Fruit fly (Drosophila melanogaster): ENCODE measurements around the gene CG7548.
A peak's percentile ranks its signal among the peaks of the same experiment; 100 is the strongest.
"Not testable (repeated sequence)": the region's sequence is repeated elsewhere in the genome, so short reads cannot be mapped to it uniquely, and the experiment has no call there.

Gene CG7548

dm6 chr3L:7520619-7521018 is 14.6 kb upstream of the CG7548 start:
- TF ChIP-seq CTCF (optimal IDR thresholded peaks at IDR 0.05) (no peak), CG8478 (optimal IDR thresholded peaks at IDR 0.05) (no peak)

DNA sequence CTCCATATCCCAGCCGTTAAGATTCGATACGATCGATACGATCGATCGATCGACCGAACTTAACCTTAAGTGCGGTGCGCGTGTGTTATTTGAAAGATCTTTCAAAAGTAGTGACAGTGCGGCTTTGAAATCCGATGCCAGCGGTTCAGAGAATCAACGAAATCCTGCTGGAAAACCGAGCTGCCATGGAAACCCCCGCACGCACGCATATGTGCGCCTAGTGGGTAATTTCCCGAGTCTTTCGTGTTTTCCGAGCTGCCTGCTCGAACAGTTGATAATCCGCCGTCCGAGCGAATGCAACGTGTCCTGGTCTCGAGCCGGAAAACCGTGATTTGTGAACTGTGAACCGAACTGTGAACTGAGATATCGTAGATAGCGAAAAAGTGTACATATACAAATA is 13.2 kb upstream of the CG7548 start:
- TF ChIP-seq CG8478 (optimal IDR thresholded peaks at IDR 0.05) (no peak), CTCF (optimal IDR thresholded peaks at IDR 0.05) (no peak)

DNA sequence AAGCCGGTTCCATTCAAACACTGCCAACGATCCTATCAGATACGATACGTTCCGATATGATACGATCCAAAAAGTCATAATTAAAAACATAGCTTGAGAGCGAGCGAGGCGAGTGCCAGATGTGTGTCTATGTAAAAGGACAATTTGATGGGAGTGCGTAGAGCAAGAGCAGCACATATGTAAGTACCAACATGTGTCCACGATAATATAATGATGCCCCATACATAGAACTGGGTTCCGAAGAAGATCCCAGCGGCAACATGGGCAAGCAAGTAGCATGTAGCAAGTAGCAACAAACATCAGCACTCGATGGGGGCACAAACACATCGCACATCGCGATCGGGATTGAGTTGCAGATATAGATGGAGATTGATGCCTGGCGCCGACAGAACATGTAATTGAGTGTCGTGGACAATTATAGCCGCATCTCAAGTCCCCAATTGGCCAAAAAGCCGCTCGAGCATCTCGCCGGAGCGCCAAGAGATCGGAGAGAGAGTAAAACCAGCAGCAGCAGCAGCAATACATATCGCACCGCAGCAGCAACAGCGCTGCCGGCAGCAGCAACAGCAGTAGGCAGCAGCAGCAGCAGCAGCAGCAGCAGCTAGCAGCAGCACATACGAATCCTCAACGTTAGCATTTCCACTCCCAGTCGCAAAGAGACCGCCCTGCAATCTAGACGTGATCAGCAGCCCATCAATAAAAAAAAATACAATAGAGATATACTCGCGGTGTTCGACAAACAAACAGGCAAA is 12.5 kb upstream of the CG7548 start, which contains the start of gene ltl:
TSS of gene ltl (plus strand) at position 647 of the 752 bp plus-strand sequence.
- TF ChIP-seq CG8478 (optimal IDR thresholded peaks at IDR 0.05), result no peak
- TF ChIP-seq CTCF (optimal IDR thresholded peaks at IDR 0.05), result no peak

dm6 chr3L:7510414-7511384 is 4.7 kb upstream of the CG7548 start, which contains the start of gene CG7546:
TSS of gene CG7546 (plus strand) at chr3L:7510986.
- TF ChIP-seq CG8478 (optimal IDR thresholded peaks at IDR 0.05), result no peak
- TF ChIP-seq CTCF (optimal IDR thresholded peaks at IDR 0.05), result peak in 1 of 2 experiments; percentile 49

- TF ChIP-seq CTCF, CG8478 (optimal IDR thresholded peaks at IDR 0.05): not testable (repeated sequence)
These were observed 7.3 kb downstream of the CG7548 start, which contains the start of gene CG8539 for dm6 chr3L:7498731-7499130. TSS of gene CG8539 (minus strand) at chr3L:7498831.

- TF ChIP-seq CTCF (optimal IDR thresholded peaks at IDR 0.05) (no peak), CG8478 (optimal IDR thresholded peaks at IDR 0.05) (no peak)
These were observed 9.9 kb downstream of the CG7548 start, which contains the start of gene Cyp4d8 for dm6 chr3L:7496097-7496496. TSS of gene Cyp4d8 (minus strand) at chr3L:7496197.

DNA sequence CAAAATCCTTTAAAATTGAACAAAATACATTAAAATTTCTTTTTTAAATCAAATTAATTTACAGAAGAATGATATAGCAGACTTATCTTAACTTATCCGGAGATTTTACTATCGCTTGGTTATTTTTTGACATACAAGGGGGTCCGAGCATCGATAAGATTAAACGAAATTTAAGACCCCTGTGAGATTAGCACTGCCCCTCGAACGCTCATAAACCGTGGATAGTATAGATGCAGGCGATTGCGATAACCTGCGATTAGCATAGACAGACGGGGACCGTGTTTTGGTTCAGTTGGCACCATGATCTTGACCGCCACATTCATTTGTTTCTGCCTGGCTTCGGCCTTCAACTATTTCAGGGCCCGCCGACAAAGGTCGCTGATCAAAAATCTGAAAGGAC is 14.5 kb downstream of the CG7548 start, which contains the start of gene Cyp316a1:
TSS of gene Cyp316a1 (plus strand) at position 301 of the 400 bp plus-strand sequence.
- TF ChIP-seq CG8478 (optimal IDR thresholded peaks at IDR 0.05) (no peak), CTCF (optimal IDR thresholded peaks at IDR 0.05) (no peak)

DNA sequence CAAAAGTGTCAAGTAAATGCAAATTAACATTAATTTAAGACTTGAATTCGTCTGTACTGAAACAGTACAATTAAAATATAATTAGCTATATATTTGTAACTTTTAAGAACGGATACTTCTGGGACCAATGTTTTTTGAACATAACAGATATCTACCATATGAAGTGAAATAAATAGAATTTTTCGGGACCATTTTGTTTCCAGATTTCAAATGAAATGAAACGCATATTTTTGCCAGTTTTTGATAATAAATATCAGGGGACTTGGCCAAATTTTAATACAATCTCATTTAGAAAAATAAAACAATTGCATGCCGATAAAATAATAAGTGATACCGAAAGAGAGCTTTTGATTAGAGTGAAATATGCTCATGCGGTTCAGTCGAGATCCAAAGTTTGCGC is 20.4 kb downstream of the CG7548 start, which contains the start of gene mthl6:
TSS of gene mthl6 (plus strand) at position 301 of the 400 bp plus-strand sequence.
- TF ChIP-seq CG8478 (optimal IDR thresholded peaks at IDR 0.05) (no peak), CTCF (optimal IDR thresholded peaks at IDR 0.05) (no peak)

- no peak for TF ChIP-seq CG8478 (optimal IDR thresholded peaks at IDR 0.05)
These were observed 30.7 kb downstream of the CG7548 start, which contains the start of gene CG43292 for dm6 chr3L:7475270-7475669. TSS of gene CG43292 (plus strand) at chr3L:7475570.

- TF ChIP-seq CG8478 (optimal IDR thresholded peaks at IDR 0.05) (no peak), CTCF (optimal IDR thresholded peaks at IDR 0.05) (no peak)
These were observed 34.8 kb downstream of the CG7548 start, which contains the start of gene CG8541 for dm6 chr3L:7471259-7471658. TSS of gene CG8541 (plus strand) at chr3L:7471559.

- TF ChIP-seq CG8478 (optimal IDR thresholded peaks at IDR 0.05) (no peak), CTCF (optimal IDR thresholded peaks at IDR 0.05) (no peak)
These were observed 35.8 kb downstream of the CG7548 start, which contains the start of gene CG8543 for dm6 chr3L:7470202-7470601. TSS of gene CG8543 (minus strand) at chr3L:7470302.

dm6 chr3L:7465209-7465608 is 40.8 kb downstream of the CG7548 start, which contains the start of the genes CG42660, CG42661 and Tsp66A:
TSS of gene CG42660 (plus strand) at chr3L:7465509.
TSS of gene CG42661 (plus strand) at chr3L:7465509.
TSS of gene Tsp66A (plus strand) at chr3L:7465509.
- TF ChIP-seq CG8478 (optimal IDR thresholded peaks at IDR 0.05), result no peak
- no peak for TF ChIP-seq CTCF (optimal IDR thresholded peaks at IDR 0.05)

dm6 chr3L:7455849-7456248 is 50.2 kb downstream of the CG7548 start, which contains the start of gene ppk26:
TSS of gene ppk26 (plus strand) at chr3L:7456149.
- TF ChIP-seq CG8478 (optimal IDR thresholded peaks at IDR 0.05) (no peak), CTCF (optimal IDR thresholded peaks at IDR 0.05) (no peak)
